Fruit fly (Drosophila melanogaster): ENCODE measurements around the gene Dd.

Dd gene

DNA sequence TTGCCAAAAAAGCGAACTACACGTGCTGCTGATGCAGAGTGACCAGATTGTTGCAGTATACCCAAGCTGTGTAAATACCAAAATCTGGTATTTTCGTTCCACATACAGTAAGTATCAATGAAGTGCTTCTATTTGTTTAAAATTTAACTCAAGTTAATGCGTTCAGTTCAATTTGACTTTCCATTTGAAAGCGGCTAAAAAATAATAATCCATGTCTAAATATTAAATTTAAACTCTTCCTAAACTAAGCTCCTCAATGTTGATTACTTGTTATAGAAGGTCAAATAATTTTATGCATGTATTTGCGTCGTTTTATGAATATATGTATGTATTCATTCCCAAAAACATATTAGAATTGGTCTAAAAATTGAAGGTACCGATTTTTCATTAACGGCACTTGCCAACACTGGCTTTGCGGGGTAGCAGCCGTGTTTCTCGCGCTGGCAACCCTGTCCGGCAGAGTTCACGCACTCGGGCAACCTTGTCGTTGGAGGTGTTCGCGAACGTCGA is 26.0 kb upstream of the Dd start, which contains the start of the genes peng and sol (continued):
- peak; percentile 69 to 81 for TF ChIP-seq dpn (GFP tag; optimal IDR thresholded peaks at IDR 0.05)
- peak; percentile 81 for TF ChIP-seq cwo (GFP tag; optimal IDR thresholded peaks at IDR 0.05)
- no peak for TF ChIP-seq CG11504 (tag; optimal IDR thresholded peaks at IDR 0.05)
- TF ChIP-seq Sry-δ (GFP tag; optimal IDR thresholded peaks at IDR 0.05): peak; percentile 53
- peak; percentile 84 for TF ChIP-seq CG12391 (tag; optimal IDR thresholded peaks at IDR 0.05)
- peak; percentile 33 for TF ChIP-seq Dad (GFP tag; optimal IDR thresholded peaks at IDR 0.05)
- peak; percentile 52 for TF ChIP-seq btn (GFP tag; optimal IDR thresholded peaks at IDR 0.05)
- peak; percentile 60 for TF ChIP-seq CG15696 (tag; optimal IDR thresholded peaks at IDR 0.05)
- peak; percentile 67 for TF ChIP-seq HLH54F (GFP tag; optimal IDR thresholded peaks at IDR 0.05)
- no peak for TF ChIP-seq corto (GFP tag; optimal IDR thresholded peaks at IDR 0.05)
- peak; percentile 42 for TF ChIP-seq CG1603 (tag; optimal IDR thresholded peaks at IDR 0.05)
- TF ChIP-seq CG12236 (GFP tag; optimal IDR thresholded peaks at IDR 0.05): peak; percentile 19
- peak; percentile 35 for TF ChIP-seq HmgD (GFP tag; optimal IDR thresholded peaks at IDR 0.05)
- TF ChIP-seq CG16813 (GFP tag; IDR thresholded peaks at IDR 0.05; ENCODE audit: partially characterized antibody): no peak
- peak; percentile 68; the same call in 1 of the 2 replicates for TF ChIP-seq Atf6 (GFP tag; IDR thresholded peaks at IDR 0.05)
- TF ChIP-seq CG3995 (GFP tag; optimal IDR thresholded peaks at IDR 0.05): peak; percentile 6
- no peak for TF ChIP-seq otp (GFP tag; IDR thresholded peaks at IDR 0.05)
- no peak for TF ChIP-seq sim (GFP tag; IDR thresholded peaks at IDR 0.05)
- no peak for TF ChIP-seq Bgb (GFP tag; IDR thresholded peaks at IDR 0.05; ENCODE audit: partially characterized antibody)
- TF ChIP-seq Ets97D (GFP tag; optimal IDR thresholded peaks at IDR 0.05): peak; percentile 66
- TF ChIP-seq CG2678 (tag; optimal IDR thresholded peaks at IDR 0.05): peak; percentile 76
- TF ChIP-seq wek (GFP tag; optimal IDR thresholded peaks at IDR 0.05): no peak
- TF ChIP-seq Gug (GFP tag; IDR thresholded peaks at IDR 0.05): 0 out of 4 replicates have a peak, but pooled peaks have one; percentile 22
- no peak for TF ChIP-seq CG12219 (GFP tag; optimal IDR thresholded peaks at IDR 0.05)
- TF ChIP-seq CG4820 (GFP tag; optimal IDR thresholded peaks at IDR 0.05): peak; percentile 53
- TF ChIP-seq wor (GFP tag; IDR thresholded peaks at IDR 0.05): no peak
- peak; percentile 23 for TF ChIP-seq CG32772 (GFP tag; IDR thresholded peaks at IDR 0.05)
- 0 out of 3 replicates have a peak, but pooled peaks have one; percentile 25 for TF ChIP-seq CG6175 (GFP tag; IDR thresholded peaks at IDR 0.05)
- TF ChIP-seq jumu (GFP tag; optimal IDR thresholded peaks at IDR 0.05): peak; percentile 58
- TF ChIP-seq prd (optimal IDR thresholded peaks at IDR 0.05): no peak
- TF ChIP-seq prd (GFP tag; IDR thresholded peaks at IDR 0.05): peak; percentile 69; the same call in 2 of the 3 replicates
- TF ChIP-seq az2 (GFP tag; optimal IDR thresholded peaks at IDR 0.05): peak; percentile 74
- no peak for TF ChIP-seq Doc3 (GFP tag; IDR thresholded peaks at IDR 0.05; ENCODE audit: partially characterized antibody)
- TF ChIP-seq Dll (GFP tag; IDR thresholded peaks at IDR 0.05; ENCODE audit: partially characterized antibody): 0 out of 4 replicates have a peak, but pooled peaks have one; percentile 30
- TF ChIP-seq CG11398 (GFP tag; optimal IDR thresholded peaks at IDR 0.05): no peak
- TF ChIP-seq CG15269 (tag; optimal IDR thresholded peaks at IDR 0.05): peak; percentile 68
- TF ChIP-seq sc (optimal IDR thresholded peaks at IDR 0.05): no peak
- TF ChIP-seq sc (GFP tag; optimal IDR thresholded peaks at IDR 0.05): no peak
- peak; percentile 18 for TF ChIP-seq CG1529 (GFP tag; optimal IDR thresholded peaks at IDR 0.05)
- no peak for TF ChIP-seq Gsc (GFP tag; IDR thresholded peaks at IDR 0.05)
- no peak for TF ChIP-seq Hr39 (optimal IDR thresholded peaks at IDR 0.05)
- peak; percentile 32 for TF ChIP-seq NK7.1 (GFP tag; optimal IDR thresholded peaks at IDR 0.05)
- TF ChIP-seq Side (GFP tag; optimal IDR thresholded peaks at IDR 0.05): peak; percentile 74
- TF ChIP-seq kah (GFP tag; optimal IDR thresholded peaks at IDR 0.05): no peak
- TF ChIP-seq nerfin-2 (GFP tag; IDR thresholded peaks at IDR 0.05; ENCODE audit: partially characterized antibody): no peak
- peak; percentile 31 for TF ChIP-seq lbe (GFP tag; optimal IDR thresholded peaks at IDR 0.05)
- 0 out of 2 replicates have a peak, but pooled peaks have one; percentile 24 for TF ChIP-seq onecut (GFP tag; IDR thresholded peaks at IDR 0.05)
- TF ChIP-seq jigr1 (GFP tag; IDR thresholded peaks at IDR 0.05): no peak
- TF ChIP-seq CG4854 (GFP tag; optimal IDR thresholded peaks at IDR 0.05): peak; percentile 29
- TF ChIP-seq E2f2 (GFP tag; IDR thresholded peaks at IDR 0.05): peak; percentile 46
- peak; percentile 51 for TF ChIP-seq maf-S (GFP tag; optimal IDR thresholded peaks at IDR 0.05)

All from whole organism, embryonic.